Worm (Caenorhabditis elegans) whole organism, midembryonic: ENCODE results near the gene srh-223.
"Not testable (repeated sequence)": the region's sequence is repeated elsewhere in the genome, so short reads cannot be mapped to it uniquely, and the experiment has no call there.

ENCODE experiments used
- T22C8.4 ChIP-seq: fragments of 200-800 bp; sonication (Bioruptor generic); IDR thresholded peaks from 2 replicates; pipeline ENCODE4 v1.3.6; 2022; ENCODE audit warnings: missing genetic modification characterization, missing compliant biosample characterization
- cog-1 ChIP-seq: sonication (generic microtip); optimal IDR thresholded peaks from 2 replicates; lab custom pipeline; 2016; ENCODE audit warnings: missing genetic modification characterization, missing compliant biosample characterization
- flt-1 ChIP-seq: fragments of 200-800 bp; sonication (Bioruptor generic); IDR thresholded peaks from 2 replicates; pipeline ENCODE4 v1.3.6; 2022; ENCODE audit warnings: missing genetic modification characterization, missing compliant biosample characterization
- klf-2 ChIP-seq: fragments of 200-800 bp; sonication (Bioruptor generic); conservative IDR thresholded peaks from 2 replicates; pipeline ENCODE4 v1.3.6; 2022; ENCODE audit warnings: missing genetic modification reagents, missing genetic modification characterization, missing compliant biosample characterization
- med-1 ChIP-seq: sonication (generic microtip); optimal IDR thresholded peaks from 2 replicates; lab custom pipeline; 2017; ENCODE audit warnings: missing genetic modification characterization, mild to moderate bottlenecking, missing compliant biosample characterization, antibody characterized with exemption, missing genetic modification reagents; ENCODE audit not compliant: insufficient read depth
- ref-1 ChIP-seq: fragments of 200-800 bp; sonication (Bioruptor generic); conservative IDR thresholded peaks from 2 replicates; pipeline ENCODE4 v1.3.6; 2022; ENCODE audit warnings: missing genetic modification reagents, missing genetic modification characterization, missing compliant biosample characterization
- tab-1 ChIP-seq: fragments of 200-800 bp; sonication (Bioruptor generic); IDR thresholded peaks from 2 replicates; pipeline ENCODE4 v1.3.6; 2022; ENCODE audit warnings: missing genetic modification characterization, missing compliant biosample characterization
- ztf-23 ChIP-seq: fragments of 200-800 bp; sonication (Bioruptor generic); IDR thresholded peaks from 2 replicates; pipeline ENCODE4 v1.3.6; 2022; ENCODE audit warnings: missing genetic modification reagents, missing genetic modification characterization, missing compliant biosample characterization
- ztf-29 ChIP-seq: fragments of 200-800 bp; sonication (Bioruptor generic); IDR thresholded peaks from 2 replicates; pipeline ENCODE4 v1.3.6; 2022; ENCODE audit warnings: missing genetic modification reagents, missing genetic modification characterization, missing compliant biosample characterization

srh-223 gene

ce11 chrIV:3981601-3982000 is at the start of gene srh-223:
Gene srh-223 (plus strand): TSS chrIV:3981901.
- no peak for TF ChIP-seq med-1
- no peak for TF ChIP-seq flt-1 (GFP tag; lab: Robert Waterston, UW)
- TF ChIP-seq T22C8.4, result no peak
- no peak for TF ChIP-seq ztf-23 (GFP tag; lab: Robert Waterston, UW)
- no peak for TF ChIP-seq cog-1 (tag; lab: Kevin White, UChicago)

ce11 chrIV:3932408-3932807 is 49.3 kb upstream of the srh-223 start, which contains the start of gene clec-70:
Gene clec-70 (plus strand): TSS chrIV:3932708.
- not testable (repeated sequence) for TF ChIP-seq klf-2 (GFP tag; lab: Robert Waterston, UW); cog-1 (tag; lab: Kevin White, UChicago); ztf-29 (GFP tag; lab: Robert Waterston, UW)

ce11 chrIV:3937097-3937496 is 44.6 kb upstream of the srh-223 start, which contains the start of gene clec-71:
Gene clec-71 (plus strand): TSS chrIV:3937458.
- no peak for TF ChIP-seq med-1
- TF ChIP-seq tab-1 (GFP tag; lab: Robert Waterston, UW), result no peak
- no peak for TF ChIP-seq klf-2 (GFP tag; lab: Robert Waterston, UW)
- no peak for TF ChIP-seq flt-1 (GFP tag; lab: Robert Waterston, UW)
- no peak for TF ChIP-seq ref-1
- TF ChIP-seq ztf-29 (GFP tag; lab: Robert Waterston, UW), result no peak
- TF ChIP-seq cog-1 (tag; lab: Kevin White, UChicago), result no peak
- TF ChIP-seq T22C8.4, result no peak
- TF ChIP-seq ztf-23 (GFP tag; lab: Robert Waterston, UW), result no peak

- TF ChIP-seq ztf-29 (GFP tag; lab: Robert Waterston, UW) (no peak), klf-2 (GFP tag; lab: Robert Waterston, UW) (no peak)
These were observed 39.9 kb upstream of the srh-223 start, which contains the start of gene clec-174 for ce11 chrIV:3941658-3942328. Gene clec-174 (minus strand): TSS chrIV:3941708.

ce11 chrIV:3943003-3943402 is 38.7 kb upstream of the srh-223 start, which contains the start of gene Y46C8AL.11:
Gene Y46C8AL.11 (plus strand): TSS chrIV:3943303.
- TF ChIP-seq tab-1 (GFP tag; lab: Robert Waterston, UW) (no peak), ztf-23 (GFP tag; lab: Robert Waterston, UW) (no peak), med-1 (no peak), T22C8.4 (no peak), klf-2 (GFP tag; lab: Robert Waterston, UW) (no peak), flt-1 (GFP tag; lab: Robert Waterston, UW) (no peak), ref-1 (no peak), ztf-29 (GFP tag; lab: Robert Waterston, UW) (no peak), cog-1 (tag; lab: Kevin White, UChicago) (no peak)

- TF ChIP-seq ztf-29 (GFP tag; lab: Robert Waterston, UW) (no peak), flt-1 (GFP tag; lab: Robert Waterston, UW) (no peak), med-1 (no peak), T22C8.4 (no peak), ref-1 (no peak)
These were observed 37.2 kb upstream of the srh-223 start, which contains the start of gene clec-72 for ce11 chrIV:3944459-3944858. Gene clec-72 (plus strand): TSS chrIV:3944816.

ce11 chrIV:3956095-3956494 is 25.6 kb upstream of the srh-223 start, which contains the start of gene clec-73:
Gene clec-73 (minus strand): TSS chrIV:3956195.
- TF ChIP-seq flt-1 (GFP tag; lab: Robert Waterston, UW), result no peak
- TF ChIP-seq cog-1 (tag; lab: Kevin White, UChicago), result no peak
- TF ChIP-seq klf-2 (GFP tag; lab: Robert Waterston, UW), result no peak
- TF ChIP-seq ztf-29 (GFP tag; lab: Robert Waterston, UW), result no peak
- TF ChIP-seq ztf-23 (GFP tag; lab: Robert Waterston, UW), result no peak

- no peak for TF ChIP-seq ref-1
- TF ChIP-seq cog-1 (tag; lab: Kevin White, UChicago), result no peak
- TF ChIP-seq med-1, result no peak
- no peak for TF ChIP-seq klf-2 (GFP tag; lab: Robert Waterston, UW)
- TF ChIP-seq tab-1 (GFP tag; lab: Robert Waterston, UW), result no peak
- TF ChIP-seq T22C8.4, result no peak
- TF ChIP-seq ztf-29 (GFP tag; lab: Robert Waterston, UW), result no peak
- no peak for TF ChIP-seq flt-1 (GFP tag; lab: Robert Waterston, UW)
- TF ChIP-seq ztf-23 (GFP tag; lab: Robert Waterston, UW), result no peak
These were observed 25.0 kb upstream of the srh-223 start, which contains the start of gene clec-74 for ce11 chrIV:3956705-3957104. Gene clec-74 (plus strand): TSS chrIV:3957005.

ce11 chrIV:3960396-3960795 is 21.3 kb upstream of the srh-223 start, which contains the start of gene clec-75:
Gene clec-75 (plus strand): TSS chrIV:3960734.
- TF ChIP-seq med-1, result no peak
- TF ChIP-seq tab-1 (GFP tag; lab: Robert Waterston, UW), result no peak
- TF ChIP-seq ztf-23 (GFP tag; lab: Robert Waterston, UW), result no peak
- no peak for TF ChIP-seq cog-1 (tag; lab: Kevin White, UChicago)
- TF ChIP-seq ztf-29 (GFP tag; lab: Robert Waterston, UW), result no peak
- TF ChIP-seq T22C8.4, result no peak
- no peak for TF ChIP-seq klf-2 (GFP tag; lab: Robert Waterston, UW)
- TF ChIP-seq ref-1, result no peak
- TF ChIP-seq flt-1 (GFP tag; lab: Robert Waterston, UW), result no peak

- TF ChIP-seq med-1 (no peak), ztf-29 (GFP tag; lab: Robert Waterston, UW) (no peak), klf-2 (GFP tag; lab: Robert Waterston, UW) (no peak)
These were observed 19.1 kb upstream of the srh-223 start, which contains the start of gene Y46C8AM.1 for ce11 chrIV:3962584-3962983. Gene Y46C8AM.1 (plus strand): TSS chrIV:3962884.
